Worm (Caenorhabditis elegans) whole organism, mixed stage, embryonic: Measurements from ENCODE around the gene cmd-1.

Source experiments
- M03D4.4 ChIP-seq: sonication (generic microtip); optimal IDR thresholded peaks from 2 replicates; lab custom pipeline; 2017; ENCODE audit warnings: mild to moderate bottlenecking, missing genetic modification characterization, missing compliant biosample characterization
- bed-3 ChIP-seq: fragments of 200-800 bp; sonication (Bioruptor generic); optimal IDR thresholded peaks from 3 replicates; lab custom pipeline; 2018; ENCODE audit warnings: mild to moderate bottlenecking, missing genetic modification characterization, moderate library complexity, missing compliant biosample characterization
- blmp-1 ChIP-seq: fragments of 150-350 bp; optimal IDR thresholded peaks from 2 replicates; lab custom pipeline; 2014; ENCODE audit warnings: missing biosample characterization, missing genetic modification characterization
- ceh-43 ChIP-seq: fragments of 200-800 bp; sonication (Bioruptor generic); optimal IDR thresholded peaks from 2 replicates; lab custom pipeline; 2018; ENCODE audit warnings: mild to moderate bottlenecking, missing genetic modification characterization, moderate library complexity, missing compliant biosample characterization
- ceh-83 ChIP-seq: fragments of 200-800 bp; sonication (Bioruptor generic); optimal IDR thresholded peaks from 2 replicates; lab custom pipeline; 2018; ENCODE audit warnings: mild to moderate bottlenecking, missing genetic modification characterization, missing compliant biosample characterization
- ces-1 ChIP-seq: fragments of 150-350 bp; optimal IDR thresholded peaks from 2 replicates; lab custom pipeline; 2014; ENCODE audit warnings: missing biosample characterization, missing genetic modification reagents, missing genetic modification characterization
- cnd-1 ChIP-seq: fragments of 200-800 bp; sonication (Bioruptor generic); optimal IDR thresholded peaks from 2 replicates; lab custom pipeline; 2018; ENCODE audit warnings: mild to moderate bottlenecking, missing genetic modification characterization, missing compliant biosample characterization
- drap-1 ChIP-seq: fragments of 200-800 bp; sonication (Bioruptor generic); optimal IDR thresholded peaks from 3 replicates; lab custom pipeline; 2018; ENCODE audit warnings: mild to moderate bottlenecking, missing genetic modification characterization, missing compliant biosample characterization
- elt-1 ChIP-seq: sonication (generic microtip); optimal IDR thresholded peaks from 2 replicates; lab custom pipeline; 2017; ENCODE audit warnings: missing genetic modification characterization, mild to moderate bottlenecking, missing compliant biosample characterization, antibody characterized with exemption, moderate library complexity, borderline replicate concordance; ENCODE audit not compliant: insufficient read depth
- elt-3 ChIP-seq: fragments of 150-350 bp; optimal IDR thresholded peaks from 2 replicates; lab custom pipeline; 2014; ENCODE audit warnings: missing biosample characterization, missing genetic modification characterization
- flh-1 ChIP-seq: fragments of 200-800 bp; sonication (Bioruptor generic); optimal IDR thresholded peaks from 2 replicates; lab custom pipeline; 2018; ENCODE audit warnings: mild to moderate bottlenecking, missing genetic modification characterization, moderate library complexity, missing compliant biosample characterization
- ham-2 ChIP-seq: fragments of 200-800 bp; sonication (Bioruptor generic); optimal IDR thresholded peaks from 2 replicates; lab custom pipeline; 2018; ENCODE audit warnings: mild to moderate bottlenecking, missing genetic modification characterization, missing compliant biosample characterization
- hlh-1 ChIP-seq: fragments of 150-350 bp; optimal IDR thresholded peaks from 2 replicates; lab custom pipeline; 2014; ENCODE audit warnings: missing biosample characterization, missing genetic modification reagents, missing genetic modification characterization
- lin-13 ChIP-seq: fragments of 150-350 bp; optimal IDR thresholded peaks from 2 replicates; lab custom pipeline; 2014; ENCODE audit warnings: missing biosample characterization, missing genetic modification characterization
- lin-32 ChIP-seq: fragments of 200-800 bp; sonication (Bioruptor generic); optimal IDR thresholded peaks from 2 replicates; lab custom pipeline; 2018; ENCODE audit warnings: mild to moderate bottlenecking, missing genetic modification characterization, missing compliant biosample characterization
- lsy-2 ChIP-seq: fragments of 150-350 bp; optimal IDR thresholded peaks from 2 replicates; lab custom pipeline; 2014; ENCODE audit warnings: missing biosample characterization, missing genetic modification characterization
- mab-5 ChIP-seq: fragments of 150-350 bp; optimal IDR thresholded peaks from 2 replicates; lab custom pipeline; 2014; ENCODE audit warnings: missing biosample characterization, missing genetic modification characterization
- mep-1 ChIP-seq: fragments of 150-350 bp; optimal IDR thresholded peaks from 2 replicates; lab custom pipeline; 2017; ENCODE audit warnings: missing biosample characterization, missing genetic modification reagents, missing genetic modification characterization, inconsistent platforms
- mls-2 ChIP-seq: sonication (generic microtip); optimal IDR thresholded peaks from 2 replicates; lab custom pipeline; 2016; ENCODE audit warnings: mild to moderate bottlenecking, missing genetic modification characterization, moderate library complexity, missing compliant biosample characterization
- nhr-12 ChIP-seq: fragments of 150-350 bp; optimal IDR thresholded peaks from 2 replicates; lab custom pipeline; 2014; ENCODE audit warnings: missing biosample characterization, missing genetic modification characterization
- nhr-2 ChIP-seq: fragments of 150-350 bp; optimal IDR thresholded peaks from 2 replicates; lab custom pipeline; 2014; ENCODE audit warnings: missing biosample characterization, missing genetic modification characterization
- nhr-237 ChIP-seq: fragments of 150-350 bp; optimal IDR thresholded peaks from 2 replicates; lab custom pipeline; 2014; ENCODE audit warnings: missing biosample characterization, missing genetic modification characterization
- nhr-28 ChIP-seq: fragments of 150-350 bp; optimal IDR thresholded peaks from 2 replicates; lab custom pipeline; 2014; ENCODE audit warnings: missing biosample characterization, missing genetic modification characterization
- pha-4 ChIP-seq: fragments of 150-350 bp; optimal IDR thresholded peaks from 2 replicates; lab custom pipeline; 2018; ENCODE audit warnings: missing biosample characterization, missing genetic modification reagents, missing genetic modification characterization
- snpc-4 ChIP-seq: fragments of 150-350 bp; optimal IDR thresholded peaks from 2 replicates; lab custom pipeline; 2014; ENCODE audit warnings: missing biosample characterization, missing genetic modification characterization
- sptf-1 ChIP-seq: sonication (generic microtip); optimal IDR thresholded peaks from 2 replicates; lab custom pipeline; 2017; ENCODE audit warnings: mild to moderate bottlenecking, missing genetic modification characterization, moderate library complexity, missing compliant biosample characterization
- tbx-8 ChIP-seq: fragments of 200-800 bp; sonication (Bioruptor generic); optimal IDR thresholded peaks from 2 replicates; lab custom pipeline; 2018; ENCODE audit warnings: mild to moderate bottlenecking, missing genetic modification characterization, moderate library complexity, missing compliant biosample characterization
- unc-120 ChIP-seq: sonication (generic microtip); optimal IDR thresholded peaks from 2 replicates; lab custom pipeline; 2017; ENCODE audit warnings: missing genetic modification characterization, missing compliant biosample characterization; ENCODE audit not compliant: poor library complexity, severe bottlenecking
- unc-39 ChIP-seq: fragments of 150-350 bp; optimal IDR thresholded peaks from 2 replicates; lab custom pipeline; 2014; ENCODE audit warnings: missing biosample characterization, missing genetic modification characterization
- unc-62 ChIP-seq: fragments of 150-350 bp; optimal IDR thresholded peaks from 2 replicates; lab custom pipeline; 2014; ENCODE audit warnings: missing biosample characterization, missing genetic modification reagents, missing genetic modification characterization
- zip-8 ChIP-seq: fragments of 150-350 bp; optimal IDR thresholded peaks from 2 replicates; lab custom pipeline; 2014; ENCODE audit warnings: missing biosample characterization, missing genetic modification characterization
- ztf-11 ChIP-seq: fragments of 150-350 bp; optimal IDR thresholded peaks from 2 replicates; lab custom pipeline; 2014; ENCODE audit warnings: missing biosample characterization, missing genetic modification characterization

Gene cmd-1

DNA sequence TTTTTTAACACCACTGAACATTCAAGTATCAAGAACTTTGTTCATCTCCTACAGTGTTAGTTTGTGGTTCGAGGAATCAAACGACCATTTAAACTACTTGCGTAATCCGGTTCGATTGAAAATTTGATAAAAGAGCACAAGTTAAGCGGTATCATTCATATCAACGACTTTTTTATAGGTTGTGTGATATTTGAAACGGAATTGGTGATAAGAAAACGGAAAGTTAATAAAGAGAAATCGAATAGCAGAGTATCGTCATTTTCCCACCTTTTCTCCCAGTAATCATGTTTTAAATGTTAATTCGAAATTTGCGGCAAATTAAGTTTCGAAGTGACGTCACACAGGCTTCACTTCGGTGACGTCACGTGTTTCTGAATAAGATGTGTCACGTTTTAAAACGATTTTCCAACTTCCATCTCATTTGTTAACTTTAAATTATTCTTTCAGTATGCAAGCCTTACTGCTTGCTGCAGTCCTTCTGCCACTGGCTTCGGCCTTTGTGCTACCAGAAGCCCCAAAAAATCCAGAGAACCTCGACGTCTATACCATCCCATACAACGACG lies 20.3 kb downstream of the cmd-1 start, which contains the start of gene T21H3.1:
Gene T21H3.1 (plus strand): TSS at position 448 of the 563 bp plus-strand sequence.
- TF ChIP-seq zip-8 (peak; percentile 45), unc-62 (no peak), nhr-2 (tag; lab: Kevin White, UChicago) (no peak), elt-3 (tag; lab: Kevin White, UChicago) (no peak)
- TF ChIP-seq, all 35 proteins: peak for 1

DNA sequence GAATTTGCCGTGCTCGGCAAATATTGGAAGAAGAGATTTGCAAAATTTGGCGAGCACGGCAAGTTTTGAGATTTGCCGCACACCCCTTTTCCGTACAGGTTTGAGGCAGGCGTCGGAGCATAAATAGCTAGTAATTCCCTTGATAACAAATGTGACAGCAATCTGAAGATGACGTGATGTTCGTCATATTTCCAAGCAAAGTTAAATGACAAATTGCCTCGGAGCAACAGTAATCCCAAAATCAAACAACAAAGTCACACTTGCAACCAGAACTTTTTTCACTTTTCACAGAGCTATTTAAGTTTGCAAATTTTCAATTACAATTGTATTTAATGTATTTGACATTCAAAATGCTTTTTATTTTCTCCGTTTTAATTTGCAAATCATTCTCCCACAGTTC lies 23.2 kb downstream of the cmd-1 start, which contains the start of gene F25A2.1:
Gene F25A2.1 (plus strand): TSS at position 301 of the 400 bp plus-strand sequence.
- TF ChIP-seq mab-5 (tag; lab: Kevin White, UChicago) (no peak), blmp-1 (tag; lab: Kevin White, UChicago) (no peak), pha-4 (tag; lab: Kevin White, UChicago) (no peak), lin-13 (no peak), nhr-2 (tag; lab: Kevin White, UChicago) (no peak), zip-8 (no peak), ceh-83 (GFP tag; lab: Kevin White, UChicago) (no peak), cnd-1 (no peak), mep-1 (tag; lab: Kevin White, UChicago) (no peak), drap-1 (GFP tag; lab: Kevin White, UChicago) (no peak), bed-3 (GFP tag; lab: Kevin White, UChicago) (no peak), unc-39 (tag; lab: Kevin White, UChicago) (no peak), ces-1 (GFP tag; lab: Kevin White, UChicago) (no peak), mls-2 (tag; lab: Kevin White, UChicago) (no peak), nhr-28 (tag; lab: Kevin White, UChicago) (no peak), hlh-1 (tag; lab: Kevin White, UChicago) (no peak)

DNA sequence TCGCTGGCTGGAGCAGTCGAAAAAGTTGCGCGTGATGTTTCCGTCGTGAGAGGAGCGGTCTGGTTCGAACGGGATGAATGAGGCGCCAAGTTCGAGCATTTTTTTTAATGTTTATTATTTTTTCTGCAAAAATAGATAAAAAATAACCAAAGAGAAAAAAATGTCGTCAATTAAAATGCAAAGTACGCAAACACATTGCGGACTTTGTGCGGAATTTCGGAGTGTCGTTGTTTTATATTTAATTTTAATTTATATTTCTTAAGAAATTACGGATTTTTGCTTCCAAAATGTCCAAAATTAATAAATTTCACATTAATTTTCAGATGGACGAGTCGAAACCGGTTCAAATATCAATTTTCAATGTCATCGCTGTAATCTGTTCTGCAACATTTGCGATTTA lies 39.9 kb downstream of the cmd-1 start, which contains the start of the genes wrb-1 and Y50D4A.4:
Gene wrb-1 (plus strand): TSS at position 78 of the 400 bp plus-strand sequence.
Gene Y50D4A.4 (minus strand): TSS at position 133 of the 400 bp plus-strand sequence.
- no peak for TF ChIP-seq pha-4 (tag; lab: Kevin White, UChicago)
- TF ChIP-seq flh-1 (GFP tag; lab: Kevin White, UChicago), result no peak
- peak; percentile 62 for TF ChIP-seq lsy-2 (tag; lab: Kevin White, UChicago)
- TF ChIP-seq lin-32 (GFP tag; lab: Kevin White, UChicago), result no peak
- no peak for TF ChIP-seq elt-1 (tag; lab: Kevin White, UChicago)
- no peak for TF ChIP-seq ztf-11 (tag; lab: Kevin White, UChicago)
- TF ChIP-seq hlh-1 (tag; lab: Kevin White, UChicago), result no peak
- TF ChIP-seq ces-1 (GFP tag; lab: Kevin White, UChicago), result peak; percentile 91
- no peak for TF ChIP-seq ceh-43
- TF ChIP-seq snpc-4, result no peak
- no peak for TF ChIP-seq mab-5 (tag; lab: Kevin White, UChicago)
- TF ChIP-seq ham-2 (GFP tag; lab: Kevin White, UChicago), result no peak
- TF ChIP-seq sptf-1 (tag; lab: Kevin White, UChicago), result no peak
- no peak for TF ChIP-seq mep-1 (tag; lab: Kevin White, UChicago)
- TF ChIP-seq tbx-8 (GFP tag; lab: Kevin White, UChicago), result no peak
- peak; percentile 27 for TF ChIP-seq nhr-237 (tag; lab: Kevin White, UChicago)
- TF ChIP-seq nhr-12 (tag; lab: Kevin White, UChicago), result no peak
- no peak for TF ChIP-seq nhr-28 (tag; lab: Kevin White, UChicago)
- no peak for TF ChIP-seq M03D4.4
- no peak for TF ChIP-seq mls-2 (tag; lab: Kevin White, UChicago)
- TF ChIP-seq unc-39 (tag; lab: Kevin White, UChicago), result no peak
- TF ChIP-seq drap-1 (GFP tag; lab: Kevin White, UChicago), result no peak
- no peak for TF ChIP-seq unc-62

DNA sequence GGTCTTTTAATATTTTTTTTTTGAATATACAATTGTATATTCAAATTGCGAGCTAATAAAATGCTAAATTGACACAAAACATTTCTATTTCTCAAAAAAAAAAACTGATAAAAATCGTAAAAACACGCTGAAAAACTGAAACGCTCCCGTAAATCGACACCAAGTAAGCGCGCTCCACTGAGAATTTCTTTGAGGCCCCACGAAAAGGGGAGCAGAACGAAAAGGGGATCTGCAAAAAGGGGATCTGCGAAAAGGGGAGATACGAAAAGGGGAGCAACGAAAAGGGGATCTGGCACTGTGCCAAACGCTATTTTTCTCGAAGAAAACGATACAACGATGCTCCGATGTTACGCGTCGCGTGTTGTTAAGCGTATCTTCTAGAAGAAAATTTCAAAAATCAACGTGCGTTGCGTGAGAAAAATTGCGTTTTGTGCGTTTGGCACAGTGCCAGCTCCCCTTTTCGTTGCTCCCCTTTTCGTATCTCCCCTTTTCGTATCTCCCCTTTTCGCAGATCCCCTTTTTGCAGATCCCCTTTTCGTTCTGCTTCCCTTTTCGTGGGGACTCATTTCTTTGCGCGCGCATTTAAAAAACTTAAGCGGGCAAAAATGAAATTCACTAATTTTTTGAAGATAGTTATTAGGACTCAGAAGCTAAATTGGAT lies 41.1 kb downstream of the cmd-1 start:
- TF ChIP-seq drap-1 (GFP tag; lab: Kevin White, UChicago) (peak; percentile 16), unc-120 (peak; percentile 17), ces-1 (GFP tag; lab: Kevin White, UChicago) (peak; percentile 42), mls-2 (tag; lab: Kevin White, UChicago) (peak; percentile 54), cnd-1 (peak; percentile 23), mep-1 (tag; lab: Kevin White, UChicago) (peak; percentile 4), sptf-1 (tag; lab: Kevin White, UChicago) (peak; percentile 75)
- TF ChIP-seq, all 35 proteins: peak for 7; not testable (repeated sequence) for 28
